Worm (Caenorhabditis elegans) whole organism, L2 larva: ENCODE measurements around the gene str-121.
A peak's percentile ranks its signal among the peaks of the same experiment; 100 is the strongest.

Experiments
- C34F6.9 ChIP-seq: fragments of 150-350 bp; optimal IDR thresholded peaks from 2 replicates; lab custom pipeline; 2014; ENCODE audit warnings: missing biosample characterization, missing genetic modification characterization
- F13H6.1 ChIP-seq: sonication (generic microtip); optimal IDR thresholded peaks from 2 replicates; lab custom pipeline; 2016; ENCODE audit warnings: missing genetic modification characterization, missing compliant biosample characterization
- R02D3.7 ChIP-seq: fragments of 150-350 bp; optimal IDR thresholded peaks from 2 replicates; lab custom pipeline; 2014; ENCODE audit warnings: missing biosample characterization, missing genetic modification characterization
- Y55F3AM.14 ChIP-seq: fragments of 200-800 bp; sonication (Bioruptor generic); optimal IDR thresholded peaks from 2 replicates; lab custom pipeline; 2018; ENCODE audit warnings: mild to moderate bottlenecking, missing genetic modification characterization, missing compliant biosample characterization
- ZK546.5 ChIP-seq: sonication (generic microtip); optimal IDR thresholded peaks from 2 replicates; lab custom pipeline; 2017; ENCODE audit warnings: missing biosample characterization, missing genetic modification characterization
- aly-2 ChIP-seq: fragments of 150-350 bp; optimal IDR thresholded peaks from 2 replicates; lab custom pipeline; 2014; ENCODE audit warnings: missing biosample characterization, missing genetic modification characterization
- blmp-1 ChIP-seq: sonication (generic microtip); optimal IDR thresholded peaks from 2 replicates; lab custom pipeline; 2017; ENCODE audit warnings: missing genetic modification characterization, mild to moderate bottlenecking, missing compliant biosample characterization, antibody characterized with exemption, moderate library complexity; ENCODE audit not compliant: insufficient read depth
- dmd-4 ChIP-seq: sonication (generic microtip); optimal IDR thresholded peaks from 2 replicates; lab custom pipeline; 2017; ENCODE audit warnings: missing biosample characterization, missing genetic modification characterization
- elt-1 ChIP-seq: fragments of 150-350 bp; optimal IDR thresholded peaks from 2 replicates; lab custom pipeline; 2014; ENCODE audit warnings: missing biosample characterization, missing genetic modification characterization
- gmeb-1 ChIP-seq: fragments of 150-350 bp; optimal IDR thresholded peaks from 2 replicates; lab custom pipeline; 2014; ENCODE audit warnings: missing biosample characterization, missing genetic modification characterization
- lsy-2 ChIP-seq, 2 experiments: fragments of 150-350 bp in 1 of 2; sonication (generic microtip) in 1 of 2; optimal IDR thresholded peaks; 2 replicates each; lab custom pipeline; 2014 to 2017; ENCODE audit warnings: missing biosample characterization in 2 of 2, missing genetic modification characterization in 2 of 2
- mab-5 ChIP-seq: fragments of 150-350 bp; optimal IDR thresholded peaks from 2 replicates; lab custom pipeline; 2014; ENCODE audit warnings: missing biosample characterization, missing genetic modification characterization
- mbf-1 ChIP-seq: sonication (generic microtip); optimal IDR thresholded peaks from 2 replicates; lab custom pipeline; 2017; ENCODE audit warnings: missing biosample characterization, missing genetic modification characterization
- mdl-1 ChIP-seq, 2 experiments: fragments of 150-350 bp in 1 of 2; sonication (generic microtip) in 1 of 2; optimal IDR thresholded peaks; 2 replicates each; lab custom pipeline; 2017; ENCODE audit warnings: missing biosample characterization in 2 of 2, missing genetic modification characterization in 2 of 2
- nhr-10 ChIP-seq: sonication (generic microtip); optimal IDR thresholded peaks from 2 replicates; lab custom pipeline; 2017; ENCODE audit warnings: missing biosample characterization, missing genetic modification characterization
- nhr-11 ChIP-seq: fragments of 150-350 bp; optimal IDR thresholded peaks from 2 replicates; lab custom pipeline; 2014; ENCODE audit warnings: missing biosample characterization, missing genetic modification characterization
- nhr-12 ChIP-seq: fragments of 150-350 bp; optimal IDR thresholded peaks from 2 replicates; lab custom pipeline; 2014; ENCODE audit warnings: missing biosample characterization, missing genetic modification characterization
- nhr-129 ChIP-seq: fragments of 150-350 bp; optimal IDR thresholded peaks from 2 replicates; lab custom pipeline; 2014; ENCODE audit warnings: missing biosample characterization, missing genetic modification characterization
- nhr-21 ChIP-seq: fragments of 150-350 bp; optimal IDR thresholded peaks from 2 replicates; lab custom pipeline; 2014; ENCODE audit warnings: missing biosample characterization, missing genetic modification characterization
- nhr-23 ChIP-seq: fragments of 150-350 bp; optimal IDR thresholded peaks from 2 replicates; lab custom pipeline; 2014; ENCODE audit warnings: missing biosample characterization, missing genetic modification reagents, missing genetic modification characterization
- nhr-237 ChIP-seq: fragments of 150-350 bp; optimal IDR thresholded peaks from 2 replicates; lab custom pipeline; 2014; ENCODE audit warnings: missing biosample characterization, missing genetic modification characterization
- nhr-6 ChIP-seq: fragments of 150-350 bp; optimal IDR thresholded peaks from 2 replicates; lab custom pipeline; 2014; ENCODE audit warnings: missing biosample characterization, missing genetic modification characterization
- nhr-77 ChIP-seq: fragments of 150-350 bp; optimal IDR thresholded peaks from 2 replicates; lab custom pipeline; 2014; ENCODE audit warnings: missing biosample characterization, missing genetic modification characterization
- sma-9 ChIP-seq, 2 experiments: fragments of 150-350 bp in 1 of 2; sonication (generic microtip) in 1 of 2; optimal IDR thresholded peaks; 2 replicates each; lab custom pipeline; 2014 to 2016; ENCODE audit warnings: missing genetic modification characterization in 2 of 2, mild to moderate bottlenecking in 1 of 2, missing biosample characterization in 1 of 2, missing compliant biosample characterization in 1 of 2, missing genetic modification reagents in 1 of 2, moderate library complexity in 1 of 2
- snpc-4 ChIP-seq: fragments of 150-350 bp; optimal IDR thresholded peaks from 2 replicates; lab custom pipeline; 2014; ENCODE audit warnings: missing biosample characterization, missing genetic modification characterization
- unc-39 ChIP-seq: fragments of 150-350 bp; optimal IDR thresholded peaks from 2 replicates; lab custom pipeline; 2014; ENCODE audit warnings: missing biosample characterization, missing genetic modification characterization

The str-121 gene

ce11 chrV:281111-281510, 26.6 kb upstream of the str-121 start:
- TF ChIP-seq elt-1 (tag; lab: Kevin White, UChicago) (no peak), lsy-2 (tag; optimal IDR thresholded peaks at IDR 0.05; lab: Kevin White, UChicago) (peak in 1 of 2 experiments; percentile 27), nhr-6 (no peak), mbf-1 (tag; lab: Kevin White, UChicago) (no peak), C34F6.9 (peak; percentile 44), sma-9 (GFP tag; optimal IDR thresholded peaks at IDR 0.05; lab: Kevin White, UChicago) (peak; percentile 37), sma-9 (tag; optimal IDR thresholded peaks at IDR 0.05; lab: Kevin White, UChicago) (no peak), snpc-4 (no peak), nhr-129 (tag; lab: Kevin White, UChicago) (peak; percentile 53), F13H6.1 (peak; percentile 67)

- TF ChIP-seq lsy-2 (tag; optimal IDR thresholded peaks at IDR 0.05; lab: Kevin White, UChicago) (no peak), nhr-77 (tag; lab: Kevin White, UChicago) (no peak), snpc-4 (no peak), nhr-6 (no peak), nhr-12 (tag; lab: Kevin White, UChicago) (no peak), aly-2 (no peak), nhr-11 (tag; lab: Kevin White, UChicago) (no peak)
Observed at ce11 chrV:272837-273236, 18.3 kb upstream of the str-121 start, which contains the start of gene nlp-70. TSS of gene nlp-70 (minus strand) at chrV:272937.

- no peak for TF ChIP-seq C34F6.9
- TF ChIP-seq mab-5 (tag; lab: Kevin White, UChicago), result no peak
- TF ChIP-seq dmd-4 (tag; lab: Kevin White, UChicago), result no peak
- TF ChIP-seq nhr-129 (tag; lab: Kevin White, UChicago), result no peak
- TF ChIP-seq nhr-6, result no peak
- TF ChIP-seq ZK546.5 (tag; lab: Kevin White, UChicago), result no peak
- no peak for TF ChIP-seq nhr-237
- TF ChIP-seq snpc-4, result no peak
- TF ChIP-seq elt-1 (tag; lab: Kevin White, UChicago), result no peak
- no peak for TF ChIP-seq unc-39 (tag; lab: Kevin White, UChicago)
- TF ChIP-seq nhr-23 (tag; lab: Kevin White, UChicago), result no peak
- TF ChIP-seq Y55F3AM.14 (GFP tag; lab: Kevin White, UChicago), result no peak
- no peak for TF ChIP-seq nhr-21 (tag; lab: Kevin White, UChicago)
- no peak for TF ChIP-seq nhr-10 (tag; lab: Kevin White, UChicago)
Observed at ce11 chrV:268007-268406, 13.5 kb upstream of the str-121 start, which contains the start of gene lgc-26. TSS of gene lgc-26 (plus strand) at chrV:268307.

ce11 chrV:265062-265963, 10.8 kb upstream of the str-121 start:
- peak in 1 of 2 experiments; percentile 52 for TF ChIP-seq mdl-1 (tag; optimal IDR thresholded peaks at IDR 0.05; lab: Kevin White, UChicago)
- peak; percentile 51 for TF ChIP-seq R02D3.7 (tag; lab: Kevin White, UChicago)

ce11 chrV:260334-260733, 5.8 kb upstream of the str-121 start:
- TF ChIP-seq gmeb-1, result peak; percentile 36
- TF ChIP-seq nhr-10 (tag; lab: Kevin White, UChicago), result no peak
- TF ChIP-seq nhr-77 (tag; lab: Kevin White, UChicago), result no peak

ce11 chrV:258730-259129, 4.2 kb upstream of the str-121 start, which contains the start of gene nhr-204:
TSS of gene nhr-204 (minus strand) at chrV:258830.
- no peak for TF ChIP-seq nhr-12 (tag; lab: Kevin White, UChicago)
- TF ChIP-seq mdl-1 (tag; optimal IDR thresholded peaks at IDR 0.05; lab: Kevin White, UChicago), result no peak
- no peak for TF ChIP-seq nhr-77 (tag; lab: Kevin White, UChicago)
- TF ChIP-seq nhr-6, result no peak
- no peak for TF ChIP-seq gmeb-1
- TF ChIP-seq nhr-129 (tag; lab: Kevin White, UChicago), result no peak

ce11 chrV:251652-252051, 2.8 kb downstream of the str-121 start, which contains the start of gene oac-39:
TSS of gene oac-39 (minus strand) at chrV:251752.
- TF ChIP-seq ZK546.5 (tag; lab: Kevin White, UChicago) (no peak), blmp-1 (no peak), snpc-4 (no peak)
